Fruit fly (Drosophila melanogaster) whole organism, larva: ENCODE results near the gene cher.

ENCODE experiments used
- noc ChIP-seq: fragments of 200-800 bp; sonication (Bioruptor generic); optimal IDR thresholded peaks from 3 replicates; lab custom pipeline; 2019; ENCODE audit warnings: missing biosample characterization, mild to moderate bottlenecking, missing genetic modification characterization, moderate library complexity

Gene cher

dm6 chr3R:17125339-17126044, at the start of gene cher:
cher (minus strand) TSS chr3R:17125389.
- TF ChIP-seq noc (tag; lab: Kevin White, UChicago): no peak

dm6 chr3R:17151376-17152026, 26.3 kb upstream of the cher start, which contains the start of gene CG5292:
CG5292 (plus strand) TSS chr3R:17151861.
- TF ChIP-seq noc (tag; lab: Kevin White, UChicago): no peak

DNA sequence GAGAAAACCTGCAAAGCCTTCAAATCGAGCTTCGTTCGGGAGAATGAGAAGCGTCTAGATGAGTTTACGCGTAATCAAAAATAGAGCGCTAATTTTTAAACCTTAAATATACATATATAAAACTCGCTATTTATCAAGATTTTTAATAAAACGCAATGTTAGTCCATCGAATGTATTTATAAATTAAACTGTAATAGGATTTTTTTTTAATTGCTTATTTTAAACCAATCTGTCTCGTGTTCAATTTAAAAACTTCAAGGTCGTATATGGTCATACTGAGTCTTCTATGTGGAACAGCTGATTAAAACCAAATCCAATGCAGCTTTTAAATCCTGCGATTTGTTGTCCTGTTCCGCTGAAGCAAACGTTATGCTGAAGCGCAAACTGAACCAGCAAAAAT, 25.1 kb upstream of the cher start, which contains the start of gene Smug:
TSS of gene Smug (plus strand) at position 301 of the 400 bp plus-strand sequence.
- no peak for TF ChIP-seq noc (tag; lab: Kevin White, UChicago)

DNA sequence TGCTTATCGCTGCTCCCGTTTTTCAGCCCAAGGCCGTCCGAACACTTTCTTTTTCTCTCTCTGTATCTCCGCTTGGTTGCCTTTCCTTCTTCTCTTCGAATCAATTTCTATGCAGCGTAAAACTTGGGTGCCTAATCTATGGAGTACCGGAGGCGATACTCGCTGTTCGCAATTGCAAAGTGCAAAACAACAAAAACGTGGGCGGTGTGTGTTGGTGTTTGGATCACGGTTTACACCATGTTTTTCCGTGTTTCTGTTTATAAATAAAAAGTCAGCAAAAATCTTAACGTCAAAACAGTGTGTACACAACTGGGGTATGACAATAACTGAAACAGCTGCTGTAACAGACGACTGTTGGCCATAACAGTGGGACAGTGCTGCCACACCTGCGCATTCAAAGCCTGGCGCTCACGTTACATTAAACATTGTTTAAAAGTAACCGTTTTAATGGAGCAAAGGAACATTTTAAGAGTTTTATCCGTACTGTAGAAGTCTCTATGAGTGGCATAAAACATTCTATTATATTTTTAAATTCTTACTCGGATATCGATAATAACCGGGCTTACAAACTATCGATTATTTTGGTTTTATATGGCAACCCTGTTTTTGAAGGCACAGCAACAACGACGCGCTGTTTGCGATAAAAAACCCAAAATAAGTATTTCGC, 24.0 kb upstream of the cher start, which contains the start of the genes m-cup and Det:
TSS of gene m-cup (minus strand) at position 333 of the 667 bp plus-strand sequence.
TSS of gene Det (plus strand) at position 588 of the 667 bp plus-strand sequence.
- TF ChIP-seq noc (tag; lab: Kevin White, UChicago): no peak

DNA sequence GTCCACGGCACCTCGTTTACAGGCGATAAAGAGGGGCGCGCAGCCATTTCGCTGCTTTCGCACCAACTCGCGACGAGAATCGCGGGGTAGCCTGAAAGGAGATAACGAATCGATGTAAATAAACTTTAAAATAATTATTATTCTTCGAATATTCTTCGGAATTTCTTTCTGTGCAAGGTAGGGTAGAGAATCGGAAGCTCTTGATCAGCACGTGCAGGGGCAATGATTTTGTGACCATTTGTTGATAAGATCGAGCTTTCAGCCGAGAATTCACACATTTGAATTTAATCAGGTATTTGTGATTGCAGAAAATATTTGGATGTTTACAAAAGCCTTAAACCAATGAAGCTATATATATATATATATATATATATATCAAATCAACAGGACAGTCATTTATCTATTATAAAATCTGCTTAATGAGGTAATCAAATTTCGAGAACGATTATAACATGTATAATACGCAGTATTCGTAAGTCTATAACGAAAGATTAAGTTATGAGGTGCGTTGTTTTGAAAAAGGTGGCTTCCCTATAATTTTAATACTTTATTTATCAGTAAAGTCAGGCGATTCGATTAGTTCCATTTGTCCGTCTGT, 22.6 kb upstream of the cher start:
- no peak for TF ChIP-seq noc (tag; lab: Kevin White, UChicago)

DNA sequence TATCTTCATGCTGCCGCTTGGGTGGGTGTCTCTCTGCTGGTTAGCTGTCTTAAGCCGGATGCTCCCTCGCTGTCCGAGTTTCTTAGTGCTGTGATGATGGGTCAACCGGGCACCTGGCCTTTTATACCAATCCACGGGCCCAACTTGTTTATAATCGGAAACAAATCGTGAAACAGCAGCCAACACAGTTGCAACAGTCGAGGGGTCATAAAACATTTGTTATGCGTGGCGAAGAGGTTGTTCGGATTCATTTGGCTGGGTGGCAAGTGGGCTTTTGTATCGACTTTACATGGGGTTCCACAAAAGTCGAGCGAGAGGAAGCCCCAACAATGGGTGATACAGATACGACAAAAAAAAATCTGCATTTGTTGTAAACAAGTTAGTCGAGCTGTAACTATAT, 17.1 kb upstream of the cher start, which contains the start of gene TwdlW:
TSS of gene TwdlW (minus strand) at position 101 of the 400 bp plus-strand sequence.
- no peak for TF ChIP-seq noc (tag; lab: Kevin White, UChicago)

dm6 chr3R:17138699-17139098, 13.5 kb upstream of the cher start, which contains the start of gene CG5265:
CG5265 (plus strand) TSS chr3R:17138999.
- TF ChIP-seq noc (tag; lab: Kevin White, UChicago): no peak

DNA sequence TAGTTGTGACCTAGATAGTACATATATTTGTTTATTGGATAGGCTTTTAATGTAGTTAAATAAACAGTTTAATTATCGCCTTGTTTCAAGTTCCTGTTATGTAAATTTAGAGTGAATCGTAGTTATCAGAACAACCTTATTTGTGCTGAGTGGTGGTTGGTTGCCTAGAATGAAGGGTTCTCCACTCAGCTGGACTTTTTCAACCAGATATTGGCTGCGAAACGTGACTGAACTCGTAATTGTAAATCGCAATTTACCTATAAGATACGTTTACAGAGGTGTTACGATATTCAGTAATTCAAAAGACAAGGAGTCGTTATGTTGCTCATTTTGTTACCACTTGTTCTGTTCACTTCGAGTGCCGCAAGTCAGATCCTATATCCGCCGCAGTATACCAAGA, 12.4 kb upstream of the cher start, which contains the start of gene CG5255:
TSS of gene CG5255 (plus strand) at position 301 of the 400 bp plus-strand sequence.
- no peak for TF ChIP-seq noc (tag; lab: Kevin White, UChicago)

dm6 chr3R:17135747-17136146, 10.6 kb upstream of the cher start, which contains the start of gene CG5246:
CG5246 (plus strand) TSS chr3R:17136111.
- TF ChIP-seq noc (tag; lab: Kevin White, UChicago): peak; percentile 12

DNA sequence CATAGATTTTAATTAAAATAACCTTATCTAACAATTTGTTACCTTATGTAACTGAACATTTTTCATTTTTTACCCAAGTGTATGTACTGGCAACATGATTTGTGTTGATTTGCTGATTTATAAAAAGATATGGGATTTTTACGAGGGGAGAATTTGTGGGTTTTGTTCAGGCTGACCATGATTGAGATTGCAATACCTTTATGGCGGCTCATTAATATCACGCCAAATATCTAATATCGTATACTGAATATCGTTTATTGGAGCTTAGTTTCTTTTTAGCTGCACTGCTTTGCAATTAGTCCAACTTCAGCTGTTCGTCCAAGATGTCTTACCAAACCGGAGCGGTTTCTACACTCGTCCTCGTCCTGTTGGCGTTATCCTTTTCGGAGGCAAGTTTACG, 8.7 kb upstream of the cher start, which contains the start of gene CG31267:
TSS of gene CG31267 (plus strand) at position 301 of the 400 bp plus-strand sequence.
- TF ChIP-seq noc (tag; lab: Kevin White, UChicago): no peak

- no peak for TF ChIP-seq noc (tag; lab: Kevin White, UChicago)
Observed at dm6 chr3R:17132098-17132712, 7.0 kb upstream of the cher start, which contains the start of the genes CG4053 and CG31266. CG4053 (minus strand) TSS chr3R:17132198. CG31266 (plus strand) TSS chr3R:17132662.

DNA sequence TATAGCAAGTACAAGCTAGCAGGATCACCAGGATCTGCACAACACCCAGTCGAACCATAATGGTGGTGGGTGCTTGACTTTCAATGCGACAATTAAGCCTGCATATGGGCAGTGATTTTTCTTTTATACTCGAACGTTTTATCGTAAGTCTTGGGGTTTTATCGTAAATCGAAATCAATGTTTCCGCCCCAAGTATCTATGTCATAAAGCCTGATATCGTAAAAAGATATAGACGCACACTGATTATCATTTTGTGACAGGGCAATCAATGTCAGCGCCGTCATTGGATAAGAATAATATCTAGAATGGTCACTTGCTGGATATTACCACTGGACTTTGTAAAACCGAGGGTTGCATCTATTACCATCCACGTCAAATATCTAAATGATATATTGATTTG, 5.1 kb upstream of the cher start, which contains the start of gene CG17475:
TSS of gene CG17475 (minus strand) at position 101 of the 400 bp plus-strand sequence.
- TF ChIP-seq noc (tag; lab: Kevin White, UChicago): no peak

- no peak for TF ChIP-seq noc (tag; lab: Kevin White, UChicago)
Observed at dm6 chr3R:17127912-17128311, 2.7 kb upstream of the cher start, which contains the start of gene CG31265. CG31265 (plus strand) TSS chr3R:17128212.

DNA sequence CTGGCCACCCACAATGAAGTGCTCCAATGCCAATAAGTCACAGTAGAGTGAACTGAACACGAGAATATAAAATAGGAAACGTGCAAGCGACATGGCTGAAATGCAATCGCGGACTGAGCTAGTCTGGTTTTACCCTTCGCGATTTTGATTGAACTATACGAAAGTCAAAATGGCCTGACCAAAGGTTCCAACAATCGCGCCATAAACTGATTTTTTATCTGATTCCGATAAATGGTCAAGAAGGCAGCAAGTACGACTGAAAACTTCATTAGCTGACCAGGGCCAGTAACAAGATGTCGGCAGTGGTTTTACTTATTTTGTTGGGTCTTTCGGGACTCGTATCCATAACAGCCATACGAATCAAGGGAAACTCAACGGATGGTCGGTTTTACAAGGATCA, 1.6 kb upstream of the cher start, which contains the start of the genes CG17477 and CG31269:
TSS of gene CG17477 (minus strand) at position 101 of the 400 bp plus-strand sequence.
TSS of gene CG31269 (plus strand) at position 289 of the 400 bp plus-strand sequence.
- TF ChIP-seq noc (tag; lab: Kevin White, UChicago): no peak
